Worm (Caenorhabditis elegans) whole organism, early embryonic: Measurements from ENCODE around the gene chat-1.

Experiments used
- B0310.2 ChIP-seq: sonication (generic microtip); optimal IDR thresholded peaks from 2 replicates; lab custom pipeline; 2016; ENCODE audit warnings: mild to moderate bottlenecking, missing genetic modification characterization, missing compliant biosample characterization
- F13C5.2 ChIP-seq: sonication (generic microtip); optimal IDR thresholded peaks from 2 replicates; lab custom pipeline; 2017; ENCODE audit warnings: mild to moderate bottlenecking, missing genetic modification characterization, inconsistent platforms, missing compliant biosample characterization
- aly-1 ChIP-seq: sonication (generic microtip); optimal IDR thresholded peaks from 2 replicates; lab custom pipeline; 2016; ENCODE audit warnings: missing genetic modification characterization, missing compliant biosample characterization
- ama-1 ChIP-seq: fragments of 150-350 bp; optimal IDR thresholded peaks from 2 replicates; lab custom pipeline; 2014
- ceh-13 ChIP-seq: fragments of 200-800 bp; sonication (Bioruptor generic); optimal IDR thresholded peaks from 2 replicates; lab custom pipeline; 2018; ENCODE audit warnings: mild to moderate bottlenecking, missing genetic modification characterization, missing compliant biosample characterization
- ceh-36 ChIP-seq: sonication (generic microtip); optimal IDR thresholded peaks from 2 replicates; lab custom pipeline; 2016; ENCODE audit warnings: missing genetic modification characterization, inconsistent platforms, missing compliant biosample characterization
- ets-7 ChIP-seq: sonication (generic microtip); optimal IDR thresholded peaks from 2 replicates; lab custom pipeline; 2016; ENCODE audit warnings: missing genotype, missing genetic modification characterization, missing compliant biosample characterization
- flt-1 ChIP-seq: fragments of 200-800 bp; sonication (Bioruptor generic); IDR thresholded peaks from 2 replicates; pipeline ENCODE4 v1.3.6; 2022; ENCODE audit warnings: missing genetic modification characterization, missing compliant biosample characterization
- hmbx-1 ChIP-seq: sonication (generic microtip); optimal IDR thresholded peaks from 2 replicates; lab custom pipeline; 2016; ENCODE audit warnings: mild to moderate bottlenecking, missing genetic modification characterization, missing compliant biosample characterization
- hmg-4 ChIP-seq: fragments of 200-800 bp; sonication (Bioruptor generic); optimal IDR thresholded peaks from 2 replicates; lab custom pipeline; 2018; ENCODE audit warnings: mild to moderate bottlenecking, missing genetic modification characterization, missing compliant biosample characterization
- hnd-1 ChIP-seq: sonication (generic microtip); optimal IDR thresholded peaks from 2 replicates; lab custom pipeline; 2016; ENCODE audit warnings: missing genetic modification characterization, missing compliant biosample characterization
- pes-1 ChIP-seq: fragments of 200-800 bp; sonication (Bioruptor generic); IDR thresholded peaks from 2 replicates; pipeline ENCODE4 v1.3.6; 2022; ENCODE audit warnings: missing genetic modification reagents, missing genetic modification characterization, missing compliant biosample characterization
- scrt-1 ChIP-seq: fragments of 200-800 bp; sonication (Bioruptor generic); IDR thresholded peaks from 2 replicates; pipeline ENCODE4 v1.3.6; 2022; ENCODE audit warnings: missing genetic modification characterization, missing compliant biosample characterization
- sea-1 ChIP-seq: fragments of 200-800 bp; sonication (Bioruptor generic); conservative IDR thresholded peaks from 2 replicates; pipeline ENCODE4 v1.3.6; 2022; ENCODE audit warnings: missing genetic modification characterization, missing compliant biosample characterization
- tbx-11 ChIP-seq: fragments of 200-800 bp; sonication (Bioruptor generic); IDR thresholded peaks from 2 replicates; pipeline ENCODE4 v1.3.6; 2022; ENCODE audit warnings: missing genetic modification characterization, missing compliant biosample characterization
- tbx-37 ChIP-seq: fragments of 200-800 bp; sonication (Bioruptor generic); conservative IDR thresholded peaks from 2 replicates; pipeline ENCODE4 v1.3.6; 2022; ENCODE audit warnings: missing genetic modification reagents, missing genetic modification characterization, missing compliant biosample characterization
- tra-4 ChIP-seq: sonication (generic microtip); optimal IDR thresholded peaks from 2 replicates; lab custom pipeline; 2017; ENCODE audit warnings: missing genetic modification characterization, missing compliant biosample characterization

chat-1 gene

DNA sequence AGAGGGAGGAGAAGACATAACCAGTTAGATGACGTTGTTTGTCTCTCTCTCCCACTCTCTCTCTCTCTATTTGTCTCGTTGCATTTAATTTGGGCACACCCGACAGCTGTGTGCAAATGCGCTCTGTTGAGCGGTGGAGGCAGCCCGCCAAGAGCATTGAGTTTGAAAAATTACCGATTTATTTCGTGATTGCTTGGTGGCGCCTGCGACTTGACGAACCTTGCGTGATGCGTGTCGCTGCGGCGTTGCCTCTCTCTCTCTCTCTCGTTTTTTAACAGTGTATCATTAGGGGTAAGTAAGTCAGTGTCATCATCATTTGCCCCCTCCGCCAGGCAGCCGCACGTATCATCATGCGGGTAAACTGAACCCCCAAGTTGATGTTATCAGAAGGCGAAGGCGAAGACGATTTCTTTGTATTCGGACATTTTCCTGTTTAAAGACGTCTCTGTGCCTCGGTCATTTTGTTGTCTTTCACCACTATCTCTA is 41.0 kb upstream of the chat-1 start:
- TF ChIP-seq flt-1 (GFP tag; lab: Robert Waterston, UW) (no peak), F13C5.2 (tag; lab: Kevin White, UChicago) (peak; percentile 71), ama-1 (lab: Kevin White, UChicago) (no peak), hmbx-1 (tag; lab: Kevin White, UChicago) (no peak), B0310.2 (tag; lab: Kevin White, UChicago) (no peak), tbx-11 (GFP tag; lab: Robert Waterston, UW) (0 out of 2 replicates have a peak, but pooled peaks have one; percentile 33)

ce11 chrIV:4407055-4407461 is 40.1 kb upstream of the chat-1 start:
- TF ChIP-seq sea-1: 0 out of 2 replicates have a peak, but pooled peaks have one; percentile 43
- no peak for TF ChIP-seq ceh-36 (tag; lab: Kevin White, UChicago)

DNA sequence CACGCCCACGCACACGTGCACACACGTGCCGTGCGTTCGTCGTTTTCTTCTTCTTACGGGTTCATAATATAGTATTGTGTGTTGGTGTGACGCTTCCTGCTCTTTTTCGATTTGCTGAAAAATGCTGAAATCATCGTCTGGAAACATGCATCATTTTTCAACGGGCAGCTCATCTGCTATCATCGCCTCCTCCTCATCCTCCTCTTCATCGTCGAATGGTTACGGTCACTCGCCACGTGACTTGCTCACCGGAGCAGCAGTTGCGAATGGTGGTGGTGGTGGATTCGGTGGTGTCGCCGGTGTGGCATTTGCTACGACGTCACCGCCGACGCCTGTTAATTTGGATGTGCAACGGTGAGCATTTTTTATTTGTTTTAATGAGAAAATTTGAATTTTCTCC is 38.4 kb upstream of the chat-1 start:
- TF ChIP-seq sea-1 (no peak), F13C5.2 (tag; lab: Kevin White, UChicago) (no peak), ama-1 (lab: Kevin White, UChicago) (no peak), scrt-1 (GFP tag; lab: Robert Waterston, UW) (no peak), hmg-4 (GFP tag; lab: Kevin White, UChicago) (no peak), tra-4 (tag; lab: Kevin White, UChicago) (no peak), flt-1 (GFP tag; lab: Robert Waterston, UW) (no peak), B0310.2 (tag; lab: Kevin White, UChicago) (no peak)

ce11 chrIV:4410526-4410925 is 36.6 kb upstream of the chat-1 start:
- TF ChIP-seq ceh-36 (tag; lab: Kevin White, UChicago): no peak
- no peak for TF ChIP-seq sea-1
- TF ChIP-seq F13C5.2 (tag; lab: Kevin White, UChicago): no peak
- TF ChIP-seq scrt-1 (GFP tag; lab: Robert Waterston, UW): no peak
- no peak for TF ChIP-seq hnd-1 (tag; lab: Kevin White, UChicago)
- no peak for TF ChIP-seq tbx-37 (GFP tag; lab: Robert Waterston, UW)
- no peak for TF ChIP-seq ets-7 (tag; lab: Kevin White, UChicago)
- no peak for TF ChIP-seq tra-4 (tag; lab: Kevin White, UChicago)
- TF ChIP-seq hmg-4 (GFP tag; lab: Kevin White, UChicago): no peak
- no peak for TF ChIP-seq hmbx-1 (tag; lab: Kevin White, UChicago)

DNA sequence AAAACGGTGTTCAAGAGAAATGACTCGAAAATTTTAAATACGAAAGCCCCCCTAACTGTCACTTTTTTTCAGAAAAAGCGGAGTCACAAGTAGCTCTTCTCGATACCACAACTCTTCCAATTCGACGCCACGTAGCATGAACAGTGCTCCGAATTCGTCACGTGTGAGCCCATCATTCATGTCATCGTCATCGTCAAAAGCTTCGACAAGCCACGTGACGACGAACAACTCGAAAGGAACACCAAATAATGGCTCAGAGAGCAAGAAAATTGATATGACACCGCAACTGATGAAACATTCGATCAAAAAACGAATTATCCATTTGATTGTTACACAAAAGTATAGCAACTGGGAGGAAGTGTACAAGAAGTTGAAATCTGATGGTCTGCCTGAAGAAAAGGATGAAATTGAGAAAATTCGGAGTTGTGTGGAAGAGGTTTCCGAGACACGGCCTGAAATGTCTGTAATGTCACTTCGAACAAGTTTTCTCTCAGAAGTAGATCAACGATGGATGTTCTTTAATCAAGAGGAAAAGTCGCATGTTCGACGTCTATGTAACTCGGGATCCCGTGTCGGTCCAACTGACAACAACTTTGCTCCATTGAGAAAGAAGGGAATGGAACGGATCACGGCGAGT is 35.7 kb upstream of the chat-1 start:
- no peak for TF ChIP-seq scrt-1 (GFP tag; lab: Robert Waterston, UW)
- no peak for TF ChIP-seq pes-1 (GFP tag; lab: Robert Waterston, UW)
- no peak for TF ChIP-seq hnd-1 (tag; lab: Kevin White, UChicago)
- no peak for TF ChIP-seq ceh-36 (tag; lab: Kevin White, UChicago)
- no peak for TF ChIP-seq sea-1
- TF ChIP-seq F13C5.2 (tag; lab: Kevin White, UChicago): no peak
- TF ChIP-seq tra-4 (tag; lab: Kevin White, UChicago): no peak
- no peak for TF ChIP-seq ama-1 (lab: Kevin White, UChicago)
- TF ChIP-seq tbx-37 (GFP tag; lab: Robert Waterston, UW): no peak
- no peak for TF ChIP-seq tbx-11 (GFP tag; lab: Robert Waterston, UW)
- TF ChIP-seq B0310.2 (tag; lab: Kevin White, UChicago): no peak
- TF ChIP-seq aly-1 (tag; lab: Kevin White, UChicago): no peak
- TF ChIP-seq ceh-13 (GFP tag; lab: Kevin White, UChicago): no peak
- TF ChIP-seq flt-1 (GFP tag; lab: Robert Waterston, UW): no peak

DNA sequence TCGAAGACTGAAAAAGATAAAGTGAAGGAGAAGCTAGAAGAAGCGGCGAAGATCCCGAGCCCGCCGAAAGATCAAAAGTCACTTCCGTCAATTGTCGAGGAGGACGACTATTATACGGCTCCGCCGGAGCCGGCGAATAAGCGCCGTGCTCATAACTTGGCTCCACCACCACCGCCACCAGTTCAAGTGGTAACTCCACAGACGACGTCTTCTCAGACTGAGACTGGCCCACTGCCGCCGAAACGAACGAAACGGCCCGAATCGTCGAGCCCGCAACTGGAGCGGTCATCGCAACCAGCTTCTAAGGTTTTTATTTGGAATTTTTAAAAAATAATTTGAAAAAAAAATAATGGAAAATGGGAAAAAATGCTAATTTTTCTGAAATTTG is 35.2 kb upstream of the chat-1 start:
- TF ChIP-seq hmg-4 (GFP tag; lab: Kevin White, UChicago) (no peak), ets-7 (tag; lab: Kevin White, UChicago) (no peak), scrt-1 (GFP tag; lab: Robert Waterston, UW) (0 out of 2 replicates have a peak, but pooled peaks have one; percentile 5), pes-1 (GFP tag; lab: Robert Waterston, UW) (no peak), F13C5.2 (tag; lab: Kevin White, UChicago) (no peak)

DNA sequence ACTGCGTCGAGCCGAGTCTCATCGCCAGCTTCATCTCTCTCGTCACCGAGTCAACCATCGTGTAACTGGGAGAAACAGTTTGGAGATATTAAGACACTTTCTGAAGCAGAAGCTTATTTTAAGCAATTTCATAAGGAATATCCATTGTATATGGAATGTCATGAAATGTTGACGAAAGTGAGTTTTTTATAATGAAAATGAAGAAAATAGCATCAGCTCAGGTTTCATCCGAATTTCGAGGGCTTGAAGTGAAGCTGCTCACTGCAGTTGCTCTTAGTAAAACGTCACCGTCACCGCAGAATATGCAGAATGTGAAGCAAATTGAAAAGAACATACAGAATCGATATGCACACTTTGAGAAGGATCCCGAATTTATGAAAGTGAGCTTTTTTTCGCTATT is 34.0 kb upstream of the chat-1 start:
- TF ChIP-seq ama-1 (lab: Kevin White, UChicago): no peak
- TF ChIP-seq flt-1 (GFP tag; lab: Robert Waterston, UW): no peak
- TF ChIP-seq tbx-11 (GFP tag; lab: Robert Waterston, UW): no peak
- TF ChIP-seq ceh-36 (tag; lab: Kevin White, UChicago): no peak
- no peak for TF ChIP-seq ceh-13 (GFP tag; lab: Kevin White, UChicago)
- no peak for TF ChIP-seq aly-1 (tag; lab: Kevin White, UChicago)
- TF ChIP-seq hmg-4 (GFP tag; lab: Kevin White, UChicago): no peak
- TF ChIP-seq ets-7 (tag; lab: Kevin White, UChicago): no peak
- TF ChIP-seq tra-4 (tag; lab: Kevin White, UChicago): no peak
- TF ChIP-seq B0310.2 (tag; lab: Kevin White, UChicago): no peak
- TF ChIP-seq tbx-37 (GFP tag; lab: Robert Waterston, UW): no peak
- no peak for TF ChIP-seq hmbx-1 (tag; lab: Kevin White, UChicago)
- TF ChIP-seq F13C5.2 (tag; lab: Kevin White, UChicago): no peak
- no peak for TF ChIP-seq scrt-1 (GFP tag; lab: Robert Waterston, UW)
- no peak for TF ChIP-seq hnd-1 (tag; lab: Kevin White, UChicago)
